Worm (Caenorhabditis elegans) whole organism, L2 larva: Measurements from ENCODE around the gene M199.136.

ENCODE experiments used
- fos-1 ChIP-seq: fragments of 150-350 bp; optimal IDR thresholded peaks from 2 replicates; lab custom pipeline; 2014; ENCODE audit warnings: missing biosample characterization, missing genetic modification characterization
- mdl-1 ChIP-seq, 2 experiments: fragments of 150-350 bp in 1 of 2; sonication (generic microtip) in 1 of 2; optimal IDR thresholded peaks; 2 replicates each; lab custom pipeline; 2017; ENCODE audit warnings: missing biosample characterization in 2 of 2, missing genetic modification characterization in 2 of 2
- ztf-11 ChIP-seq: sonication (generic microtip); optimal IDR thresholded peaks from 2 replicates; lab custom pipeline; 2017; ENCODE audit warnings: missing biosample characterization, missing genetic modification characterization

- no peak for TF ChIP-seq mdl-1 (tag; optimal IDR thresholded peaks at IDR 0.05; lab: Kevin White, UChicago)
- TF ChIP-seq ztf-11 (tag; lab: Kevin White, UChicago): no peak
- no peak for TF ChIP-seq fos-1 (tag; lab: Kevin White, UChicago)
These were observed 44.1 kb upstream of the M199.136 start, which contains the start of gene srt-50 for ce11 chrIV:15074392-15074791.
